Worm (Caenorhabditis elegans): Measurements from ENCODE around the gene F17C11.11.

Gene F17C11.11

DNA sequence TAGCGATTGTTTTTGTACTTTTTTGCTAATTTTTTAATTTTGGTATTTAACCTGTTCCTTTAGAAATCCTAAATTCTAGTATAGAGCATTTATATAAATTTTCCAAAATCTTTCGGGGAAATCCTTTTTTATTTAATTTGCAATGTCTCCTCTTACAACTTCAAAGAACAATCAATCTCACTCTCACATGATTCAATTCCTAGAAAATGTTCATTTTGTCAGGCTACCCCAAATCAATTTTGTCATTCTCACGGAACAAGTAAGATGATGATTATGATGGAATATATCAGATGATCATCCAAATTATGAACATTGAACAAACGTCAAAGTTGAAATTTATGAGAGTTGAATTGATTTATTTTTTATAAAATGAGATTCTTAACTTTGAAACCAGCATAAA lies 1.3 kb downstream of the F17C11.11 start (continued):
- peak; percentile 26 to 65 for TF ChIP-seq lsy-2 (tag; optimal IDR thresholded peaks at IDR 0.05)
- TF ChIP-seq nhr-237 (tag; optimal IDR thresholded peaks at IDR 0.05): no peak
- no peak for TF ChIP-seq pqm-1 (tag; optimal IDR thresholded peaks at IDR 0.05)
- no peak for TF ChIP-seq F16B12.6 (tag; optimal IDR thresholded peaks at IDR 0.05)
- peak; percentile 67 for TF ChIP-seq lin-14 (GFP tag; optimal IDR thresholded peaks at IDR 0.05)
- TF ChIP-seq rnt-1 (tag; optimal IDR thresholded peaks at IDR 0.05): no peak
- peak; percentile 30 for TF ChIP-seq mep-1 (tag; optimal IDR thresholded peaks at IDR 0.05)
- peak; percentile 69 for TF ChIP-seq dsc-1 (tag; optimal IDR thresholded peaks at IDR 0.05)
- TF ChIP-seq hlh-17 (GFP tag; optimal IDR thresholded peaks at IDR 0.05; ENCODE audit: borderline replicate concordance): no peak
- no peak for TF ChIP-seq zip-4 (GFP tag; optimal IDR thresholded peaks at IDR 0.05)
- TF ChIP-seq mef-2 (tag; optimal IDR thresholded peaks at IDR 0.05): no peak
- TF ChIP-seq nhr-11 (tag; optimal IDR thresholded peaks at IDR 0.05): peak; percentile 63
- TF ChIP-seq egl-13 (tag; optimal IDR thresholded peaks at IDR 0.05): no peak
- TF ChIP-seq blmp-1 (tag; optimal IDR thresholded peaks at IDR 0.05): no peak
- no peak for TF ChIP-seq unc-98 (GFP tag; IDR thresholded peaks at IDR 0.05)
- TF ChIP-seq tlp-1 (tag; optimal IDR thresholded peaks at IDR 0.05): no peak
- no peak for TF ChIP-seq lin-15B (tag; optimal IDR thresholded peaks at IDR 0.05)
- TF ChIP-seq nhr-77 (tag; optimal IDR thresholded peaks at IDR 0.05): no peak
- TF ChIP-seq tbx-2 (tag; optimal IDR thresholded peaks at IDR 0.05): no peak
- no peak for TF ChIP-seq sup-37 (GFP tag; optimal IDR thresholded peaks at IDR 0.05)
- no peak for TF ChIP-seq ceh-63 (GFP tag; optimal IDR thresholded peaks at IDR 0.05)
- no peak for TF ChIP-seq unc-86 (tag; optimal IDR thresholded peaks at IDR 0.05)
- TF ChIP-seq hpl-2 (GFP tag; optimal IDR thresholded peaks at IDR 0.05): no peak
- TF ChIP-seq fkh-8 (tag; optimal IDR thresholded peaks at IDR 0.05): peak; percentile 79
- no peak for TF ChIP-seq ces-1 (GFP tag; optimal IDR thresholded peaks at IDR 0.05)
- no peak for TF ChIP-seq nhr-76 (tag; optimal IDR thresholded peaks at IDR 0.05)
- no peak for TF ChIP-seq nhr-85 (tag)
- no peak for TF ChIP-seq efl-3 (GFP tag; optimal IDR thresholded peaks at IDR 0.05)
- TF ChIP-seq nhr-90 (tag; optimal IDR thresholded peaks at IDR 0.05; ENCODE audit: poor library complexity): no peak
- TF ChIP-seq fkh-4 (tag; optimal IDR thresholded peaks at IDR 0.05; ENCODE audit: borderline replicate concordance): no peak
- no peak for TF ChIP-seq grh-1 (GFP tag; IDR thresholded peaks at IDR 0.05)
- TF ChIP-seq lir-3 (tag; optimal IDR thresholded peaks at IDR 0.05; ENCODE audit: poor library complexity): no peak
- TF ChIP-seq unc-130 (tag; optimal IDR thresholded peaks at IDR 0.05): no peak
- TF ChIP-seq zag-1 (tag; optimal IDR thresholded peaks at IDR 0.05): no peak
- TF ChIP-seq mab-9 (GFP tag; IDR thresholded peaks at IDR 0.05): no peak
- no peak for TF ChIP-seq egl-27 (tag; optimal IDR thresholded peaks at IDR 0.05)
- no peak for TF ChIP-seq Y116A8C.19 (tag; optimal IDR thresholded peaks at IDR 0.05; ENCODE audit: borderline replicate concordance)
- TF ChIP-seq fkh-10 (GFP tag; optimal IDR thresholded peaks at IDR 0.05): peak; percentile 92
- peak; percentile 30 for TF ChIP-seq swsn-7 (tag; optimal IDR thresholded peaks at IDR 0.05)
- no peak for TF ChIP-seq lin-13 (GFP tag; optimal IDR thresholded peaks at IDR 0.05)
- no peak for TF ChIP-seq pag-3 (tag; optimal IDR thresholded peaks at IDR 0.05; ENCODE audit: borderline replicate concordance, insufficient read depth)
- no peak for TF ChIP-seq nhr-84 (tag; optimal IDR thresholded peaks at IDR 0.05)
- TF ChIP-seq fos-1 (tag; optimal IDR thresholded peaks at IDR 0.05): no peak
- peak; percentile 70 for TF ChIP-seq nhr-20 (tag; optimal IDR thresholded peaks at IDR 0.05)
- peak; percentile 41 for TF ChIP-seq snu-23 (GFP tag; optimal IDR thresholded peaks at IDR 0.05)

- TF ChIP-seq lin-39 (tag; optimal IDR thresholded peaks at IDR 0.05) (no peak), ama-1 (optimal IDR thresholded peaks at IDR 0.05) (no peak), nhr-20 (tag; optimal IDR thresholded peaks at IDR 0.05) (peak; percentile 1), ceh-8 (GFP tag; optimal IDR thresholded peaks at IDR 0.05) (no peak), ceh-88 (GFP tag; IDR thresholded peaks at IDR 0.05) (no peak), lir-3 (tag; optimal IDR thresholded peaks at IDR 0.05; ENCODE audit: poor library complexity) (no peak), alr-1 (tag; optimal IDR thresholded peaks at IDR 0.05; ENCODE audit: borderline replicate concordance) (no peak), elt-2 (tag; optimal IDR thresholded peaks at IDR 0.05) (peak; percentile 83)
These were observed 1.9 kb downstream of the F17C11.11 start, which contains the start of gene F17C11.12 for ce11 chrV:10936681-10937080. Gene F17C11.12 (minus strand): TSS chrV:10936920.
